Fruit fly (Drosophila melanogaster) whole organism, embryonic: Measurements from ENCODE around the gene Hsp83.

Source experiments
- Abd-B ChIP-seq: fragments of 200-800 bp; sonication (Bioruptor generic); optimal IDR thresholded peaks from 2 replicates; lab custom pipeline; 2018; ENCODE audit warnings: missing biosample characterization, mild to moderate bottlenecking, missing genetic modification characterization, moderate library complexity
- Ada2b ChIP-seq: fragments of 200-800 bp; sonication (Bioruptor generic); IDR thresholded peaks from 2 replicates; pipeline ENCODE4 v1.3.6; 2022; ENCODE audit warnings: missing biosample characterization, missing genetic modification characterization
- Aef1 ChIP-seq: fragments of 200-800 bp; sonication (Bioruptor generic); IDR thresholded peaks from 3 replicates; pipeline ENCODE4 v1.3.6; 2022; ENCODE audit warnings: missing biosample characterization, missing genetic modification characterization
- BEAF-32 ChIP-seq: fragments of 200-800 bp; sonication (Bioruptor generic); optimal IDR thresholded peaks from 3 replicates; lab custom pipeline; 2017; ENCODE audit warnings: missing biosample characterization, missing genetic modification characterization, mild to moderate bottlenecking, moderate library complexity, missing genetic modification reagents
- Bgb ChIP-seq: fragments of 200-800 bp; sonication (Bioruptor generic); IDR thresholded peaks from 2 replicates; pipeline ENCODE4 v1.3.6; 2022; ENCODE audit warnings: missing biosample characterization, missing genetic modification characterization; ENCODE audit not compliant: partially characterized antibody
- Blimp-1 ChIP-seq: fragments of 200-800 bp; sonication (Bioruptor generic); optimal IDR thresholded peaks from 3 replicates; lab custom pipeline; 2018; ENCODE audit warnings: missing biosample characterization, missing genetic modification characterization, mild to moderate bottlenecking, moderate library complexity, missing genetic modification reagents
- Bteb2 ChIP-seq: fragments of 200-800 bp; sonication (Bioruptor generic); optimal IDR thresholded peaks from 2 replicates; lab custom pipeline; 2016; ENCODE audit warnings: missing biosample characterization, missing genetic modification characterization
- CG10543 ChIP-seq: fragments of 200-800 bp; sonication (Bioruptor generic); optimal IDR thresholded peaks from 3 replicates; lab custom pipeline; 2017; ENCODE audit warnings: missing biosample characterization, mild to moderate bottlenecking, missing genetic modification characterization, moderate library complexity
- CG12155 ChIP-seq: fragments of 200-800 bp; sonication (Bioruptor generic); optimal IDR thresholded peaks from 3 replicates; lab custom pipeline; 2016; ENCODE audit warnings: missing biosample characterization, missing genetic modification characterization
- CG12299 ChIP-seq: fragments of 200-800 bp; sonication (Bioruptor generic); optimal IDR thresholded peaks from 2 replicates; lab custom pipeline; 2018; ENCODE audit warnings: missing biosample characterization, mild to moderate bottlenecking, missing genetic modification characterization
- CG13775 ChIP-seq: fragments of 200-800 bp; sonication (Bioruptor generic); optimal IDR thresholded peaks from 3 replicates; lab custom pipeline; 2017; ENCODE audit warnings: missing biosample characterization, mild to moderate bottlenecking, missing genetic modification characterization
- CG15514 ChIP-seq: fragments of 200-800 bp; sonication (Bioruptor generic); optimal IDR thresholded peaks from 3 replicates; lab custom pipeline; 2017; ENCODE audit warnings: missing biosample characterization, missing genetic modification characterization, mild to moderate bottlenecking, moderate library complexity, missing genetic modification reagents
- CG17186 ChIP-seq: fragments of 200-800 bp; sonication (Bioruptor generic); optimal IDR thresholded peaks from 3 replicates; lab custom pipeline; 2017; ENCODE audit warnings: missing biosample characterization, missing genetic modification reagents, missing genetic modification characterization
- CG18599 ChIP-seq: fragments of 200-800 bp; sonication (Bioruptor generic); optimal IDR thresholded peaks from 3 replicates; lab custom pipeline; 2017; ENCODE audit warnings: missing biosample characterization, missing genetic modification characterization, mild to moderate bottlenecking, moderate library complexity, missing genetic modification reagents
- CG4617 ChIP-seq: fragments of 200-800 bp; sonication (Bioruptor generic); optimal IDR thresholded peaks from 3 replicates; lab custom pipeline; 2016; ENCODE audit warnings: missing biosample characterization, missing genetic modification characterization, borderline replicate concordance
- CG5953 ChIP-seq: fragments of 200-800 bp; sonication (Bioruptor generic); IDR thresholded peaks from 2 replicates; pipeline ENCODE4 v1.3.6; 2022; ENCODE audit warnings: missing biosample characterization, missing genetic modification characterization
- CG6683 ChIP-seq: fragments of 200-800 bp; sonication (Bioruptor generic); optimal IDR thresholded peaks from 2 replicates; lab custom pipeline; 2017; ENCODE audit warnings: missing biosample characterization, mild to moderate bottlenecking, missing genetic modification characterization, missing genetic modification reagents
- Dad ChIP-seq: fragments of 200-800 bp; sonication (Bioruptor generic); optimal IDR thresholded peaks from 3 replicates; lab custom pipeline; 2016; ENCODE audit warnings: missing biosample characterization, missing genetic modification characterization
- Dip2 ChIP-seq: fragments of 200-800 bp; sonication (Bioruptor generic); IDR thresholded peaks from 2 replicates; pipeline ENCODE4 v1.3.6; 2022; ENCODE audit warnings: missing biosample characterization, missing genetic modification characterization
- Doc2 ChIP-seq: fragments of 200-800 bp; sonication (Bioruptor generic); IDR thresholded peaks from 2 replicates; pipeline ENCODE4 v1.3.6; 2022; ENCODE audit warnings: missing biosample characterization, missing genetic modification characterization
- Dp ChIP-seq: fragments of 200-800 bp; sonication (Bioruptor generic); optimal IDR thresholded peaks from 2 replicates; lab custom pipeline; 2018; ENCODE audit warnings: missing biosample characterization, mild to moderate bottlenecking, missing genetic modification characterization, moderate library complexity
- E2f2 ChIP-seq: fragments of 200-800 bp; sonication (Bioruptor generic); IDR thresholded peaks from 2 replicates; pipeline ENCODE4 v1.3.6; 2022; ENCODE audit warnings: missing biosample characterization, missing genetic modification characterization
- Gug ChIP-seq: fragments of 200-800 bp; sonication (Bioruptor generic); IDR thresholded peaks from 4 replicates; pipeline ENCODE4 v1.3.6; 2022; ENCODE audit warnings: missing biosample characterization, missing genetic modification characterization
- HmgZ ChIP-seq: fragments of 200-800 bp; sonication (Bioruptor generic); optimal IDR thresholded peaks from 2 replicates; lab custom pipeline; 2018; ENCODE audit warnings: missing biosample characterization, mild to moderate bottlenecking, missing genetic modification characterization
- Hsf ChIP-seq: fragments of 200-800 bp; sonication (Bioruptor generic); optimal IDR thresholded peaks from 3 replicates; lab custom pipeline; 2016; ENCODE audit warnings: missing biosample characterization, missing genetic modification characterization
- MBD-R2 ChIP-seq: fragments of 200-800 bp; sonication (Bioruptor generic); IDR thresholded peaks from 2 replicates; pipeline ENCODE4 v1.3.6; 2022; ENCODE audit warnings: missing biosample characterization, missing genetic modification characterization
- Max ChIP-seq: fragments of 200-800 bp; sonication (Bioruptor generic); optimal IDR thresholded peaks from 2 replicates; lab custom pipeline; 2016; ENCODE audit warnings: missing biosample characterization, mild to moderate bottlenecking, missing genetic modification characterization
- NC2β ChIP-seq: fragments of 200-800 bp; sonication (Bioruptor generic); optimal IDR thresholded peaks from 2 replicates; lab custom pipeline; 2016; ENCODE audit warnings: missing biosample characterization, missing genetic modification characterization
- Sin3A ChIP-seq: fragments of >200 bp; optimal IDR thresholded peaks from 2 replicates; lab custom pipeline; 2018
- Spps ChIP-seq: fragments of 200-800 bp; sonication (Bioruptor generic); optimal IDR thresholded peaks from 2 replicates; lab custom pipeline; 2018; ENCODE audit warnings: missing biosample characterization, mild to moderate bottlenecking, missing genetic modification characterization
- Sry-δ ChIP-seq: fragments of 200-800 bp; sonication (Bioruptor generic); optimal IDR thresholded peaks from 2 replicates; lab custom pipeline; 2016; ENCODE audit warnings: missing biosample characterization, missing genetic modification characterization
- TFAM ChIP-seq: fragments of 200-800 bp; sonication (Bioruptor generic); optimal IDR thresholded peaks from 2 replicates; lab custom pipeline; 2017; ENCODE audit warnings: missing biosample characterization, missing genetic modification characterization, inconsistent platforms
- YL-1 ChIP-seq: fragments of 200-800 bp; sonication (Bioruptor generic); optimal IDR thresholded peaks from 3 replicates; lab custom pipeline; 2017; ENCODE audit warnings: missing biosample characterization, mild to moderate bottlenecking, missing genetic modification characterization
- az2 ChIP-seq: fragments of 200-800 bp; sonication (Bioruptor generic); optimal IDR thresholded peaks from 3 replicates; lab custom pipeline; 2016; ENCODE audit warnings: missing biosample characterization, missing genetic modification characterization
- bigmax ChIP-seq: fragments of 200-800 bp; sonication (Bioruptor generic); optimal IDR thresholded peaks from 2 replicates; lab custom pipeline; 2018; ENCODE audit warnings: missing biosample characterization, mild to moderate bottlenecking, missing genetic modification characterization
- caup ChIP-seq: fragments of 200-800 bp; sonication (Bioruptor generic); optimal IDR thresholded peaks from 3 replicates; lab custom pipeline; 2017; ENCODE audit warnings: missing biosample characterization, mild to moderate bottlenecking, missing genetic modification characterization, moderate library complexity; ENCODE audit not compliant: severe bottlenecking
- chif ChIP-seq, 2 experiments: fragments of 200-800 bp; sonication (Bioruptor generic); optimal IDR thresholded peaks; 3 replicates each; lab custom pipeline; 2016; ENCODE audit warnings: missing biosample characterization in 2 of 2, missing genetic modification characterization in 2 of 2
- ci ChIP-seq: fragments of 200-800 bp; sonication (Bioruptor generic); IDR thresholded peaks from 3 replicates; pipeline ENCODE4 v1.3.6; 2022; ENCODE audit warnings: missing biosample characterization, missing genetic modification characterization
- croc ChIP-seq: fragments of 200-800 bp; sonication (Bioruptor generic); conservative IDR thresholded peaks from 3 replicates; pipeline ENCODE4 v1.3.6; 2022; ENCODE audit warnings: missing biosample characterization, missing genetic modification characterization
- disco-r ChIP-seq: fragments of 200-800 bp; sonication (Bioruptor generic); optimal IDR thresholded peaks from 2 replicates; lab custom pipeline; 2016; ENCODE audit warnings: missing biosample characterization, missing genetic modification characterization
- esg ChIP-seq: fragments of 200-800 bp; sonication (Bioruptor generic); conservative IDR thresholded peaks from 2 replicates; pipeline ENCODE4 v1.3.6; 2022; ENCODE audit warnings: missing biosample characterization, missing genetic modification characterization
- fru ChIP-seq: fragments of >200 bp; optimal IDR thresholded peaks from 2 replicates; lab custom pipeline; 2017
- ftz-f1 ChIP-seq: fragments of 200-800 bp; sonication (Bioruptor generic); optimal IDR thresholded peaks from 2 replicates; lab custom pipeline; 2016; ENCODE audit warnings: missing biosample characterization, missing genetic modification characterization
- lbe ChIP-seq: fragments of 200-800 bp; sonication (Bioruptor generic); optimal IDR thresholded peaks from 2 replicates; lab custom pipeline; 2016; ENCODE audit warnings: missing biosample characterization, mild to moderate bottlenecking, missing genetic modification characterization
- nmo ChIP-seq: fragments of 200-800 bp; sonication (Bioruptor generic); optimal IDR thresholded peaks from 2 replicates; lab custom pipeline; 2018; ENCODE audit warnings: missing biosample characterization, mild to moderate bottlenecking, missing genetic modification characterization, moderate library complexity
- phol ChIP-seq: fragments of 200-800 bp; sonication (Bioruptor generic); optimal IDR thresholded peaks from 3 replicates; lab custom pipeline; 2018; ENCODE audit warnings: missing biosample characterization, mild to moderate bottlenecking, missing genetic modification characterization, moderate library complexity
- prd ChIP-seq, 3 experiments: fragments of >200 bp in 2 of 3; fragments of 200-800 bp in 1 of 3; sonication (Bioruptor generic) in 1 of 3; optimal IDR thresholded peaks in 2 of 3; IDR thresholded peaks in 1 of 3; 2 replicates in 2 of 3; 3 replicates in 1 of 3; pipeline versions ENCODE4 v1.3.6 to Lab custom; 2017 to 2022; ENCODE audit warnings: missing biosample characterization in 1 of 3, missing genetic modification characterization in 1 of 3
- pros ChIP-seq: fragments of 200-800 bp; sonication (Bioruptor generic); optimal IDR thresholded peaks from 3 replicates; lab custom pipeline; 2019; ENCODE audit warnings: missing biosample characterization, mild to moderate bottlenecking, missing genetic modification characterization, moderate library complexity
- pzg ChIP-seq: fragments of 200-800 bp; sonication (Bioruptor generic); optimal IDR thresholded peaks from 3 replicates; lab custom pipeline; 2018; ENCODE audit warnings: missing biosample characterization, mild to moderate bottlenecking, missing genetic modification characterization, moderate library complexity
- row ChIP-seq: fragments of 200-800 bp; sonication (Bioruptor generic); IDR thresholded peaks from 3 replicates; pipeline ENCODE4 v1.3.6; 2022; ENCODE audit warnings: missing biosample characterization, missing genetic modification characterization
- trem ChIP-seq: fragments of 200-800 bp; optimal IDR thresholded peaks from 3 replicates; lab custom pipeline; 2019; ENCODE audit warnings: missing biosample characterization, mild to moderate bottlenecking, missing genetic modification characterization, moderate library complexity

Gene Hsp83

DNA sequence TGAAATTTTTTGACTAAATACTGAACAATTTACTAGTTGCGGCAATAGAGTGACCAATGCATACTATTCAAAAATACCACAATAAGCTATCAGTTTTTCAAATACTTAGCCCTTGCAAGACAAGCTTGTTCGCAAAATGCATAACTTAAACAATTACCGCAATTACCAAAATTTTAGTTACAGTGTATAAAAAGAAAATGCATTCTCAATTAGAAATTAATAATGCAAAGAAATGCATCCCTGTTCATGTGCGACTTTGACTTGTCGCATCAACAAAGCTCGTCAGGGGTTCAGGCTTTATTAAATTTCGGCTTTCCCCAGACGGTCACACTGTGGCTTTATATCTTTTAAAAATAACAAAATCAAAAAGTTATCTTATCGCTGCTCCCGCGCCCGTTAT, 26.1 kb downstream of the Hsp83 start, which contains the start of the genes hob and nSMase:
TSS of gene hob (minus strand) at position 62 of the 400 bp plus-strand sequence.
TSS of gene nSMase (plus strand) at position 298 of the 400 bp plus-strand sequence.
- TF ChIP-seq Gug (GFP tag; lab: Robert Waterston, UW) (no peak), CG17186 (peak; percentile 58), CG15514 (GFP tag; lab: Kevin White, UChicago) (peak; percentile 72), ftz-f1 (GFP tag; lab: Kevin White, UChicago) (peak; percentile 27), BEAF-32 (GFP tag; lab: Kevin White, UChicago) (peak; percentile 42), CG13775 (peak; percentile 22), CG12155 (GFP tag; lab: Kevin White, UChicago) (no peak), esg (no peak), CG4617 (GFP tag; lab: Kevin White, UChicago) (peak; percentile 60), NC2β (GFP tag; lab: Kevin White, UChicago) (peak; percentile 11), lbe (GFP tag; lab: Kevin White, UChicago) (no peak), Bteb2 (no peak), prd (optimal IDR thresholded peaks at IDR 0.05; lab: Kevin White, UChicago) (no peak), prd (GFP tag; IDR thresholded peaks at IDR 0.05; lab: Robert Waterston, UW) (no peak), Max (GFP tag; lab: Kevin White, UChicago) (peak; percentile 33), row (GFP tag; lab: Robert Waterston, UW) (peak; percentile 44), Doc2 (no peak), YL-1 (GFP tag; lab: Kevin White, UChicago) (peak; percentile 71), Dad (GFP tag; lab: Kevin White, UChicago) (no peak), Sin3A (peak; percentile 54), trem (tag; lab: Kevin White, UChicago) (peak; percentile 70), Dip2 (GFP tag; lab: Robert Waterston, UW) (no peak), Ada2b (no peak), Dp (GFP tag; lab: Kevin White, UChicago) (peak; percentile 69), bigmax (GFP tag; lab: Kevin White, UChicago) (peak; percentile 10), Bgb (GFP tag; lab: Robert Waterston, UW) (no peak), chif (GFP tag; optimal IDR thresholded peaks at IDR 0.05; lab: Kevin White, UChicago) (no peak), CG10543 (GFP tag; lab: Kevin White, UChicago) (no peak), CG6683 (GFP tag; lab: Kevin White, UChicago) (no peak), Sry-δ (peak; percentile 45), croc (no peak), Spps (tag; lab: Kevin White, UChicago) (no peak), E2f2 (GFP tag; lab: Robert Waterston, UW) (peak; percentile 61; the same call in 1 of the 2 replicates), pros (no peak), CG18599 (GFP tag; lab: Kevin White, UChicago) (no peak), phol (tag; lab: Kevin White, UChicago) (peak; percentile 55), az2 (GFP tag; lab: Kevin White, UChicago) (no peak), CG12299 (tag; lab: Kevin White, UChicago) (no peak), Abd-B (GFP tag; lab: Kevin White, UChicago) (no peak), fru (lab: Kevin White, UChicago) (no peak), MBD-R2 (GFP tag; lab: Robert Waterston, UW) (peak; percentile 69), ci (GFP tag; lab: Robert Waterston, UW) (no peak), disco-r (GFP tag; lab: Kevin White, UChicago) (no peak), Hsf (GFP tag; lab: Kevin White, UChicago) (peak; percentile 28), HmgZ (tag; lab: Kevin White, UChicago) (peak; percentile 12), TFAM (GFP tag; lab: Kevin White, UChicago) (no peak), nmo (peak; percentile 58), CG5953 (GFP tag; lab: Robert Waterston, UW) (no peak), Aef1 (GFP tag; lab: Robert Waterston, UW) (no peak), caup (GFP tag; lab: Kevin White, UChicago) (peak; percentile 3), pzg (GFP tag; lab: Kevin White, UChicago) (peak; percentile 84), Blimp-1 (peak; percentile 23)
